Worm (Caenorhabditis elegans) whole organism, L1 larva: ENCODE data around the gene cam-1.

Source experiments
- C34B4.2 ChIP-seq: sonication (generic microtip); optimal IDR thresholded peaks from 2 replicates; lab custom pipeline; 2017; ENCODE audit warnings: mild to moderate bottlenecking, missing genetic modification characterization, missing compliant biosample characterization
- F16B12.6 ChIP-seq: fragments of 150-350 bp; optimal IDR thresholded peaks from 2 replicates; lab custom pipeline; 2014; ENCODE audit warnings: missing biosample characterization, missing genetic modification characterization
- Y116A8C.19 ChIP-seq: sonication (generic microtip); optimal IDR thresholded peaks from 2 replicates; lab custom pipeline; 2016; ENCODE audit warnings: missing compliant biosample characterization, missing genetic modification characterization, borderline replicate concordance
- aha-1 ChIP-seq: fragments of 150-350 bp; optimal IDR thresholded peaks from 2 replicates; lab custom pipeline; 2014; ENCODE audit warnings: missing biosample characterization, missing genetic modification characterization
- alr-1 ChIP-seq: fragments of 200-800 bp; sonication (Bioruptor generic); optimal IDR thresholded peaks from 2 replicates; lab custom pipeline; 2018; ENCODE audit warnings: borderline replicate concordance, mild to moderate bottlenecking, missing genetic modification characterization, missing compliant biosample characterization
- ceh-63 ChIP-seq: fragments of 200-800 bp; sonication (Bioruptor generic); optimal IDR thresholded peaks from 2 replicates; lab custom pipeline; 2018; ENCODE audit warnings: mild to moderate bottlenecking, missing genetic modification characterization, missing compliant biosample characterization
- ceh-8 ChIP-seq: fragments of 200-800 bp; sonication (Bioruptor generic); optimal IDR thresholded peaks from 2 replicates; lab custom pipeline; 2018; ENCODE audit warnings: mild to moderate bottlenecking, missing genetic modification characterization, moderate library complexity, missing compliant biosample characterization
- ceh-82 ChIP-seq, 3 experiments: fragments of 150-350 bp in 1 of 3; sonication (generic microtip) in 2 of 3; optimal IDR thresholded peaks; 2 replicates each; lab custom pipeline; 2014 to 2017; ENCODE audit warnings: missing biosample characterization in 3 of 3, missing genetic modification characterization in 3 of 3
- ceh-88 ChIP-seq: fragments of 200-800 bp; sonication (Bioruptor generic); IDR thresholded peaks from 2 replicates; pipeline ENCODE4 v1.3.6; 2022; ENCODE audit warnings: missing genetic modification characterization, missing compliant biosample characterization
- ces-1 ChIP-seq: fragments of 150-350 bp; optimal IDR thresholded peaks from 2 replicates; lab custom pipeline; 2014; ENCODE audit warnings: missing biosample characterization, missing genetic modification reagents, missing genetic modification characterization
- dpl-1 ChIP-seq, 3 experiments: fragments of 150-350 bp in 2 of 3; sonication (generic microtip) in 1 of 3; optimal IDR thresholded peaks; 2 replicates each; lab custom pipeline; 2014 to 2017; ENCODE audit warnings: missing biosample characterization in 3 of 3, missing genetic modification characterization in 3 of 3, missing genetic modification reagents in 3 of 3
- dsc-1 ChIP-seq: sonication (generic microtip); optimal IDR thresholded peaks from 2 replicates; lab custom pipeline; 2016; ENCODE audit warnings: mild to moderate bottlenecking, missing genetic modification characterization, missing compliant biosample characterization
- efl-3 ChIP-seq: fragments of 200-800 bp; sonication (Bioruptor generic); optimal IDR thresholded peaks from 2 replicates; lab custom pipeline; 2018; ENCODE audit warnings: mild to moderate bottlenecking, missing genetic modification characterization, missing compliant biosample characterization
- egl-27 ChIP-seq, 2 experiments: fragments of 150-350 bp in 1 of 2; sonication (generic microtip); optimal IDR thresholded peaks; 3 replicates each; lab custom pipeline; 2017 to 2018; ENCODE audit warnings: missing biosample characterization in 2 of 2, missing genetic modification characterization in 2 of 2, missing genetic modification reagents in 2 of 2
- elt-2 ChIP-seq: sonication (generic microtip); optimal IDR thresholded peaks from 2 replicates; lab custom pipeline; 2016; ENCODE audit warnings: missing genetic modification characterization, mild to moderate bottlenecking, inconsistent platforms, missing compliant biosample characterization, missing genetic modification reagents
- ets-5 ChIP-seq: fragments of 200-800 bp; sonication (Bioruptor generic); IDR thresholded peaks from 2 replicates; pipeline ENCODE4 v1.3.6; 2022; ENCODE audit warnings: missing genetic modification characterization, missing compliant biosample characterization
- fkh-10 ChIP-seq: sonication (generic microtip); optimal IDR thresholded peaks from 2 replicates; lab custom pipeline; 2017; ENCODE audit warnings: missing biosample characterization, missing genetic modification reagents, missing genetic modification characterization
- fkh-4 ChIP-seq: sonication (generic microtip); optimal IDR thresholded peaks from 2 replicates; lab custom pipeline; 2016; ENCODE audit warnings: missing compliant biosample characterization, missing genetic modification characterization, borderline replicate concordance
- fkh-8 ChIP-seq: sonication (generic microtip); optimal IDR thresholded peaks from 2 replicates; lab custom pipeline; 2016; ENCODE audit warnings: mild to moderate bottlenecking, missing genetic modification characterization, missing compliant biosample characterization
- hlh-4 ChIP-seq: sonication (generic microtip); optimal IDR thresholded peaks from 2 replicates; lab custom pipeline; 2016; ENCODE audit warnings: mild to moderate bottlenecking, missing genetic modification characterization, missing compliant biosample characterization
- hpl-2 ChIP-seq: fragments of 150-350 bp; optimal IDR thresholded peaks from 2 replicates; lab custom pipeline; 2014; ENCODE audit warnings: missing biosample characterization, missing genetic modification reagents, missing genetic modification characterization
- irx-1 ChIP-seq: sonication (generic microtip); optimal IDR thresholded peaks from 2 replicates; lab custom pipeline; 2016; ENCODE audit warnings: missing genetic modification characterization, missing compliant biosample characterization
- jun-1 ChIP-seq: fragments of 150-350 bp; optimal IDR thresholded peaks from 2 replicates; lab custom pipeline; 2014; ENCODE audit warnings: missing biosample characterization, missing genetic modification reagents, missing genetic modification characterization
- lin-13 ChIP-seq: fragments of 150-350 bp; optimal IDR thresholded peaks from 2 replicates; lab custom pipeline; 2014; ENCODE audit warnings: missing biosample characterization, missing genetic modification reagents, missing genetic modification characterization
- lin-14 ChIP-seq: fragments of 200-800 bp; sonication (Bioruptor generic); optimal IDR thresholded peaks from 2 replicates; lab custom pipeline; 2018; ENCODE audit warnings: mild to moderate bottlenecking, missing genetic modification characterization, moderate library complexity, missing compliant biosample characterization
- lin-15B ChIP-seq: fragments of 150-350 bp; sonication (generic microtip); optimal IDR thresholded peaks from 3 replicates; lab custom pipeline; 2014; ENCODE audit warnings: missing biosample characterization, missing genetic modification characterization
- lin-39 ChIP-seq: fragments of 150-350 bp; optimal IDR thresholded peaks from 2 replicates; lab custom pipeline; 2014; ENCODE audit warnings: missing biosample characterization, missing genetic modification reagents, missing genetic modification characterization
- lir-3 ChIP-seq: sonication (generic microtip); optimal IDR thresholded peaks from 2 replicates; lab custom pipeline; 2016; ENCODE audit warnings: mild to moderate bottlenecking, missing genetic modification characterization, moderate library complexity, missing compliant biosample characterization; ENCODE audit not compliant: poor library complexity
- mab-9 ChIP-seq: fragments of 200-800 bp; sonication (Bioruptor generic); IDR thresholded peaks from 2 replicates; pipeline ENCODE4 v1.3.6; 2022; ENCODE audit warnings: missing genetic modification reagents, missing genetic modification characterization, missing compliant biosample characterization
- mef-2 ChIP-seq: fragments of 150-350 bp; optimal IDR thresholded peaks from 2 replicates; lab custom pipeline; 2014; ENCODE audit warnings: missing biosample characterization, missing genetic modification characterization
- mep-1 ChIP-seq: fragments of 150-350 bp; optimal IDR thresholded peaks from 2 replicates; lab custom pipeline; 2014; ENCODE audit warnings: missing biosample characterization, missing genetic modification characterization
- nhr-12 ChIP-seq: sonication (generic microtip); optimal IDR thresholded peaks from 2 replicates; lab custom pipeline; 2017; ENCODE audit warnings: missing biosample characterization, missing genetic modification characterization
- nhr-19 ChIP-seq: fragments of 200-800 bp; sonication (Bioruptor generic); conservative IDR thresholded peaks from 2 replicates; pipeline ENCODE4 v1.3.6; 2022; ENCODE audit warnings: missing genetic modification characterization, missing compliant biosample characterization
- nhr-237 ChIP-seq: fragments of 150-350 bp; optimal IDR thresholded peaks from 2 replicates; lab custom pipeline; 2014; ENCODE audit warnings: missing biosample characterization, missing genetic modification characterization
- nhr-76 ChIP-seq: sonication (generic microtip); optimal IDR thresholded peaks from 2 replicates; lab custom pipeline; 2017; ENCODE audit warnings: missing biosample characterization, missing genetic modification characterization
- nhr-85 ChIP-seq: sonication (generic microtip); peaks from one replicate; lab custom pipeline; 2016; ENCODE audit warnings: missing genetic modification characterization, inconsistent platforms, missing compliant biosample characterization
- nhr-90 ChIP-seq: sonication (generic microtip); optimal IDR thresholded peaks from 2 replicates; lab custom pipeline; 2016; ENCODE audit warnings: mild to moderate bottlenecking, missing genetic modification characterization, missing compliant biosample characterization; ENCODE audit not compliant: poor library complexity
- pag-3 ChIP-seq: sonication (generic microtip); optimal IDR thresholded peaks from 2 replicates; lab custom pipeline; 2017; ENCODE audit warnings: missing genetic modification characterization, mild to moderate bottlenecking, missing compliant biosample characterization, antibody characterized with exemption, borderline replicate concordance; ENCODE audit not compliant: insufficient read depth
- pax-3 ChIP-seq: fragments of 200-800 bp; sonication (Bioruptor generic); optimal IDR thresholded peaks from 2 replicates; lab custom pipeline; 2018; ENCODE audit warnings: mild to moderate bottlenecking, missing genetic modification characterization, moderate library complexity, missing compliant biosample characterization
- pqm-1 ChIP-seq: sonication (generic microtip); optimal IDR thresholded peaks from 3 replicates; lab custom pipeline; 2017; ENCODE audit warnings: missing biosample characterization, missing genetic modification characterization
- snpc-4 ChIP-seq: fragments of 150-350 bp; optimal IDR thresholded peaks from 2 replicates; lab custom pipeline; 2014; ENCODE audit warnings: missing biosample characterization, missing genetic modification characterization
- snu-23 ChIP-seq: sonication (generic microtip); optimal IDR thresholded peaks from 2 replicates; lab custom pipeline; 2016; ENCODE audit warnings: missing genetic modification characterization, missing compliant biosample characterization
- sup-37 ChIP-seq: fragments of 200-800 bp; sonication (Bioruptor generic); optimal IDR thresholded peaks from 2 replicates; lab custom pipeline; 2018; ENCODE audit warnings: mild to moderate bottlenecking, missing genetic modification characterization, missing compliant biosample characterization
- swsn-7 ChIP-seq: sonication (generic microtip); optimal IDR thresholded peaks from 2 replicates; lab custom pipeline; 2016; ENCODE audit warnings: missing genetic modification characterization, missing compliant biosample characterization
- tbx-2 ChIP-seq: sonication (generic microtip); optimal IDR thresholded peaks from 2 replicates; lab custom pipeline; 2016; ENCODE audit warnings: missing genetic modification characterization, missing compliant biosample characterization
- unc-130 ChIP-seq: fragments of 150-350 bp; optimal IDR thresholded peaks from 2 replicates; lab custom pipeline; 2017; ENCODE audit warnings: missing biosample characterization, missing genetic modification characterization, inconsistent platforms
- unc-30 ChIP-seq: sonication (generic microtip); optimal IDR thresholded peaks from 2 replicates; lab custom pipeline; 2017; ENCODE audit warnings: missing biosample characterization, missing genetic modification characterization
- unc-62 ChIP-seq: fragments of 150-350 bp; optimal IDR thresholded peaks from 2 replicates; lab custom pipeline; 2014; ENCODE audit warnings: missing biosample characterization, missing genetic modification reagents, missing genetic modification characterization
- xbp-1 ChIP-seq: sonication (generic microtip); optimal IDR thresholded peaks from 2 replicates; lab custom pipeline; 2016; ENCODE audit warnings: missing genetic modification characterization, missing compliant biosample characterization
- zag-1 ChIP-seq: fragments of 150-350 bp; optimal IDR thresholded peaks from 2 replicates; lab custom pipeline; 2014; ENCODE audit warnings: missing biosample characterization, missing genetic modification characterization
- zip-4 ChIP-seq: fragments of 200-800 bp; sonication (Bioruptor generic); optimal IDR thresholded peaks from 2 replicates; lab custom pipeline; 2018; ENCODE audit warnings: mild to moderate bottlenecking, missing genetic modification characterization, moderate library complexity, missing compliant biosample characterization
- ztf-11 ChIP-seq, 2 experiments: sonication (generic microtip); optimal IDR thresholded peaks; 2 replicates each; lab custom pipeline; 2016 to 2017; ENCODE audit warnings: missing genetic modification characterization in 2 of 2, missing biosample characterization in 1 of 2, missing compliant biosample characterization in 1 of 2
- ztf-4 ChIP-seq: fragments of 150-350 bp; optimal IDR thresholded peaks from 2 replicates; lab custom pipeline; 2014; ENCODE audit warnings: missing biosample characterization, missing genetic modification characterization

cam-1 gene

DNA sequence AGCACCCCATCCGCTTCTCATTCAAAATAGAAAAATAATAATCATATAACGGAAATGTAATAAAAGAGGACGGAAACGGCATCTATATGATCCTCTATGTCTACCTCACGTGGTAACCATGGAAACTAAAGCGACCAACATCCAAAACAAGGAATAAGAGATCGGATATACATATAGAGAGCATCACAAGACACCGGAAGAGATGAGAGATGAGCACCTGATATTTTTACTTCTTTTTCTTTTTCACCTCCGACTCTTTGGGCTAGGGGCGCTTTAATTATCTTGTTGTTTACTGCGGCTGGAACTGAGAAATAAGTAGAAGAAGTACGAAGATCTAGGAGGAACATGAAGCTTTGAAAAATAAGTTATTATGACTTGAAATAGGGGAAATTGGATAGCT, 46.3 kb downstream of the cam-1 start:
- TF ChIP-seq fkh-4 (tag; lab: Kevin White, UChicago) (no peak), lin-14 (GFP tag; lab: Kevin White, UChicago) (peak; percentile 56), elt-2 (no peak), ces-1 (no peak), mep-1 (tag; lab: Kevin White, UChicago) (peak; percentile 7), C34B4.2 (tag; lab: Kevin White, UChicago) (no peak), lin-39 (no peak), unc-30 (tag; lab: Kevin White, UChicago) (no peak), ztf-4 (tag; lab: Kevin White, UChicago) (no peak), ceh-8 (GFP tag; lab: Kevin White, UChicago) (peak; percentile 51), snpc-4 (tag; lab: Kevin White, UChicago) (no peak), egl-27 (tag; optimal IDR thresholded peaks at IDR 0.05; lab: Kevin White, UChicago) (no peak), F16B12.6 (tag; lab: Kevin White, UChicago) (no peak), xbp-1 (tag; lab: Kevin White, UChicago) (no peak), mef-2 (tag; lab: Kevin White, UChicago) (no peak), fkh-8 (peak; percentile 96), mab-9 (GFP tag; lab: Robert Waterston, UW) (no peak), ceh-63 (GFP tag; lab: Kevin White, UChicago) (no peak), dpl-1 (GFP tag; optimal IDR thresholded peaks at IDR 0.05; lab: Kevin White, UChicago) (no peak), efl-3 (GFP tag; lab: Kevin White, UChicago) (no peak), dsc-1 (tag; lab: Kevin White, UChicago) (peak; percentile 71), swsn-7 (tag; lab: Kevin White, UChicago) (peak; percentile 48), hpl-2 (no peak), ztf-11 (tag; optimal IDR thresholded peaks at IDR 0.05; lab: Kevin White, UChicago) (no peak), unc-62 (no peak), lir-3 (peak; percentile 27), nhr-19 (GFP tag; lab: Robert Waterston, UW) (no peak), irx-1 (tag; lab: Kevin White, UChicago) (peak; percentile 21), jun-1 (tag; lab: Kevin White, UChicago) (no peak), Y116A8C.19 (tag; lab: Kevin White, UChicago) (no peak), pax-3 (tag; lab: Kevin White, UChicago) (peak; percentile 66), lin-13 (GFP tag; lab: Kevin White, UChicago) (no peak), aha-1 (tag; lab: Kevin White, UChicago) (no peak), fkh-10 (GFP tag; lab: Kevin White, UChicago) (peak; percentile 28), lin-15B (tag; lab: Kevin White, UChicago) (no peak), sup-37 (GFP tag; lab: Kevin White, UChicago) (no peak), alr-1 (tag; lab: Kevin White, UChicago) (no peak), nhr-76 (tag; lab: Kevin White, UChicago) (no peak), pqm-1 (tag; lab: Kevin White, UChicago) (no peak), ceh-82 (tag; optimal IDR thresholded peaks at IDR 0.05; lab: Kevin White, UChicago) (no peak), nhr-12 (tag; lab: Kevin White, UChicago) (no peak), ets-5 (GFP tag; lab: Robert Waterston, UW) (no peak), ceh-88 (GFP tag; lab: Robert Waterston, UW) (no peak), hlh-4 (no peak), nhr-237 (tag; lab: Kevin White, UChicago) (no peak), snu-23 (GFP tag; lab: Kevin White, UChicago) (peak; percentile 3), tbx-2 (tag; lab: Kevin White, UChicago) (no peak), nhr-90 (tag; lab: Kevin White, UChicago) (no peak), nhr-85 (tag; lab: Kevin White, UChicago) (no peak), zip-4 (GFP tag; lab: Kevin White, UChicago) (no peak), pag-3 (tag; lab: Kevin White, UChicago) (no peak), unc-130 (tag; lab: Kevin White, UChicago) (no peak), zag-1 (tag; lab: Kevin White, UChicago) (no peak)
